Fruit fly (Drosophila melanogaster) whole organism, embryonic: ENCODE data around the gene CG12728.

Experiments
- CG10147 ChIP-seq: fragments of 200-800 bp; sonication (Bioruptor generic); optimal IDR thresholded peaks from 2 replicates; lab custom pipeline; 2019; ENCODE audit warnings: missing biosample characterization, mild to moderate bottlenecking, missing genetic modification characterization, moderate library complexity
- CG10959 ChIP-seq: fragments of 200-800 bp; sonication (Bioruptor generic); IDR thresholded peaks from 2 replicates; pipeline ENCODE4 v1.3.6; 2022; ENCODE audit warnings: missing biosample characterization, missing genetic modification characterization
- CG12391 ChIP-seq: fragments of 200-800 bp; sonication (Bioruptor generic); optimal IDR thresholded peaks from 3 replicates; lab custom pipeline; 2018; ENCODE audit warnings: missing biosample characterization, mild to moderate bottlenecking, missing genetic modification characterization, moderate library complexity
- CG13624 ChIP-seq: fragments of 200-800 bp; sonication (Bioruptor generic); optimal IDR thresholded peaks from 2 replicates; lab custom pipeline; 2016; ENCODE audit warnings: missing biosample characterization, missing genetic modification characterization
- CG14014 ChIP-seq: fragments of 200-800 bp; sonication (Bioruptor generic); IDR thresholded peaks from 2 replicates; pipeline ENCODE4 v1.3.6; 2022; ENCODE audit warnings: missing biosample characterization, missing genetic modification characterization
- CG15011 ChIP-seq: fragments of 200-800 bp; sonication (Bioruptor generic); optimal IDR thresholded peaks from 3 replicates; lab custom pipeline; 2018; ENCODE audit warnings: missing biosample characterization, mild to moderate bottlenecking, missing genetic modification characterization
- CG15269 ChIP-seq: fragments of 200-800 bp; sonication (Bioruptor generic); optimal IDR thresholded peaks from 2 replicates; lab custom pipeline; 2018; ENCODE audit warnings: missing biosample characterization, mild to moderate bottlenecking, missing genetic modification characterization, moderate library complexity
- CG17359 ChIP-seq: fragments of 200-800 bp; sonication (Bioruptor generic); optimal IDR thresholded peaks from 3 replicates; lab custom pipeline; 2018; ENCODE audit warnings: missing biosample characterization, mild to moderate bottlenecking, missing genetic modification characterization, moderate library complexity
- CG2875 ChIP-seq: fragments of 200-800 bp; sonication (Bioruptor generic); optimal IDR thresholded peaks from 2 replicates; lab custom pipeline; 2017; ENCODE audit warnings: missing biosample characterization, mild to moderate bottlenecking, missing genetic modification characterization, missing genetic modification reagents
- CG31441 ChIP-seq: fragments of 200-800 bp; sonication (Bioruptor generic); IDR thresholded peaks from 2 replicates; pipeline ENCODE4 v1.3.6; 2022; ENCODE audit warnings: missing biosample characterization, missing genetic modification characterization
- CG4617 ChIP-seq: fragments of 200-800 bp; sonication (Bioruptor generic); optimal IDR thresholded peaks from 3 replicates; lab custom pipeline; 2016; ENCODE audit warnings: missing biosample characterization, missing genetic modification characterization, borderline replicate concordance
- CG4820 ChIP-seq: fragments of 200-800 bp; sonication (Bioruptor generic); optimal IDR thresholded peaks from 3 replicates; lab custom pipeline; 2016; ENCODE audit warnings: missing biosample characterization, missing genetic modification characterization
- CG6813 ChIP-seq: fragments of 200-800 bp; sonication (Bioruptor generic); optimal IDR thresholded peaks from 2 replicates; lab custom pipeline; 2017; ENCODE audit warnings: missing biosample characterization, missing genetic modification characterization, mild to moderate bottlenecking, moderate library complexity, missing genetic modification reagents
- CG7839 ChIP-seq: fragments of 200-800 bp; sonication (Bioruptor generic); optimal IDR thresholded peaks from 3 replicates; lab custom pipeline; 2018; ENCODE audit warnings: missing biosample characterization, mild to moderate bottlenecking, missing genetic modification characterization, moderate library complexity
- CG8765 ChIP-seq: fragments of 200-800 bp; sonication (Bioruptor generic); IDR thresholded peaks from 2 replicates; pipeline ENCODE4 v1.3.6; 2022; ENCODE audit warnings: missing biosample characterization, missing genetic modification characterization
- CG9727 ChIP-seq: fragments of 200-800 bp; sonication (Bioruptor generic); optimal IDR thresholded peaks from 3 replicates; lab custom pipeline; 2017; ENCODE audit warnings: missing biosample characterization, mild to moderate bottlenecking, missing genetic modification characterization
- CkIIα-i1 ChIP-seq: fragments of 200-800 bp; sonication (Bioruptor generic); IDR thresholded peaks from 2 replicates; pipeline ENCODE4 v1.3.6; 2022; ENCODE audit warnings: missing biosample characterization, missing genetic modification characterization
- D ChIP-seq, 2 experiments: fragments of 200-800 bp in 1 of 2; fragments of >200 bp in 1 of 2; sonication (Bioruptor generic) in 1 of 2; optimal IDR thresholded peaks; 2 replicates in 1 of 2; 3 replicates in 1 of 2; lab custom pipeline; 2017; ENCODE audit warnings: mild to moderate bottlenecking in 1 of 2, missing biosample characterization in 1 of 2, missing genetic modification characterization in 1 of 2, missing genetic modification reagents in 1 of 2
- Fer3 ChIP-seq: fragments of 200-800 bp; sonication (Bioruptor generic); optimal IDR thresholded peaks from 2 replicates; lab custom pipeline; 2018; ENCODE audit warnings: missing biosample characterization, mild to moderate bottlenecking, missing genetic modification characterization, moderate library complexity
- Gsc ChIP-seq: fragments of 200-800 bp; sonication (Bioruptor generic); IDR thresholded peaks from 2 replicates; pipeline ENCODE4 v1.3.6; 2022; ENCODE audit warnings: missing biosample characterization, missing genetic modification characterization
- Hmr ChIP-seq: fragments of 200-800 bp; sonication (Bioruptor generic); optimal IDR thresholded peaks from 3 replicates; lab custom pipeline; 2017; ENCODE audit warnings: mild to moderate bottlenecking, missing biosample characterization, missing genetic modification reagents, missing genetic modification characterization
- Hr39 ChIP-seq: fragments of >200 bp; optimal IDR thresholded peaks from 2 replicates; lab custom pipeline; 2017
- Jarid2 ChIP-seq: fragments of 200-800 bp; sonication (Bioruptor generic); optimal IDR thresholded peaks from 3 replicates; lab custom pipeline; 2017; ENCODE audit warnings: mild to moderate bottlenecking, missing biosample characterization, missing genetic modification reagents, missing genetic modification characterization
- Max ChIP-seq: fragments of 200-800 bp; sonication (Bioruptor generic); optimal IDR thresholded peaks from 2 replicates; lab custom pipeline; 2016; ENCODE audit warnings: missing biosample characterization, mild to moderate bottlenecking, missing genetic modification characterization
- Meics ChIP-seq: fragments of 200-800 bp; sonication (Bioruptor generic); optimal IDR thresholded peaks from 2 replicates; lab custom pipeline; 2017; ENCODE audit warnings: missing biosample characterization, mild to moderate bottlenecking, missing genetic modification characterization
- Mes4 ChIP-seq: fragments of 200-800 bp; sonication (Bioruptor generic); optimal IDR thresholded peaks from 2 replicates; lab custom pipeline; 2016; ENCODE audit warnings: missing biosample characterization, missing genetic modification characterization
- NC2α ChIP-seq: fragments of 200-800 bp; sonication (Bioruptor generic); optimal IDR thresholded peaks from 2 replicates; lab custom pipeline; 2016; ENCODE audit warnings: missing biosample characterization, missing genetic modification characterization
- Oli ChIP-seq: fragments of 200-800 bp; sonication (Bioruptor generic); optimal IDR thresholded peaks from 2 replicates; lab custom pipeline; 2018; ENCODE audit warnings: missing biosample characterization, mild to moderate bottlenecking, missing genetic modification characterization, moderate library complexity
- PHDP ChIP-seq: fragments of 200-800 bp; sonication (Bioruptor generic); optimal IDR thresholded peaks from 3 replicates; lab custom pipeline; 2018; ENCODE audit warnings: missing biosample characterization, mild to moderate bottlenecking, missing genetic modification characterization, moderate library complexity
- Ptx1 ChIP-seq: fragments of 200-800 bp; sonication (Bioruptor generic); IDR thresholded peaks from 2 replicates; pipeline ENCODE4 v1.3.6; 2022; ENCODE audit warnings: missing biosample characterization, missing genetic modification characterization
- Usf ChIP-seq: fragments of 200-800 bp; sonication (Bioruptor generic); optimal IDR thresholded peaks from 2 replicates; lab custom pipeline; 2017; ENCODE audit warnings: missing genotype, missing biosample characterization, missing genetic modification characterization
- bab2 ChIP-seq: fragments of 200-800 bp; sonication (Bioruptor generic); optimal IDR thresholded peaks from 2 replicates; lab custom pipeline; 2016; ENCODE audit warnings: missing biosample characterization, missing genetic modification characterization
- eyg ChIP-seq: fragments of 200-800 bp; sonication (Bioruptor generic); optimal IDR thresholded peaks from 3 replicates; lab custom pipeline; 2016; ENCODE audit warnings: missing biosample characterization, missing genetic modification characterization
- fd96Cb ChIP-seq: fragments of 200-800 bp; sonication (Bioruptor generic); optimal IDR thresholded peaks from 2 replicates; lab custom pipeline; 2018; ENCODE audit warnings: missing biosample characterization, mild to moderate bottlenecking, missing genetic modification characterization, moderate library complexity
- gcm ChIP-seq: fragments of 200-800 bp; sonication (Bioruptor generic); optimal IDR thresholded peaks from 2 replicates; lab custom pipeline; 2019; ENCODE audit warnings: missing biosample characterization, mild to moderate bottlenecking, missing genetic modification characterization, moderate library complexity
- gem ChIP-seq: fragments of 200-800 bp; sonication (Bioruptor generic); optimal IDR thresholded peaks from 2 replicates; lab custom pipeline; 2019; ENCODE audit warnings: missing biosample characterization, mild to moderate bottlenecking, missing genetic modification characterization, moderate library complexity
- grau ChIP-seq: fragments of 200-800 bp; optimal IDR thresholded peaks from 3 replicates; lab custom pipeline; 2019; ENCODE audit warnings: missing biosample characterization, mild to moderate bottlenecking, missing genetic modification characterization, moderate library complexity
- jumu ChIP-seq: fragments of 200-800 bp; sonication (Bioruptor generic); optimal IDR thresholded peaks from 3 replicates; lab custom pipeline; 2016; ENCODE audit warnings: missing biosample characterization, missing genetic modification characterization
- kah ChIP-seq: fragments of 200-800 bp; sonication (Bioruptor generic); optimal IDR thresholded peaks from 2 replicates; lab custom pipeline; 2018; ENCODE audit warnings: missing biosample characterization, mild to moderate bottlenecking, missing genetic modification characterization
- lmd ChIP-seq: fragments of 200-800 bp; sonication (Bioruptor generic); IDR thresholded peaks from 2 replicates; pipeline ENCODE4 v1.3.6; 2022; ENCODE audit warnings: missing biosample characterization, missing genetic modification characterization
- luna ChIP-seq: fragments of 200-800 bp; sonication (Bioruptor generic); optimal IDR thresholded peaks from 2 replicates; lab custom pipeline; 2016; ENCODE audit warnings: missing biosample characterization, missing genetic modification characterization
- prd ChIP-seq, 3 experiments: fragments of >200 bp in 2 of 3; fragments of 200-800 bp in 1 of 3; sonication (Bioruptor generic) in 1 of 3; optimal IDR thresholded peaks in 2 of 3; IDR thresholded peaks in 1 of 3; 2 replicates in 2 of 3; 3 replicates in 1 of 3; pipeline versions ENCODE4 v1.3.6 to Lab custom; 2017 to 2022; ENCODE audit warnings: missing biosample characterization in 1 of 3, missing genetic modification characterization in 1 of 3
- ranshi ChIP-seq: fragments of 200-800 bp; sonication (Bioruptor generic); IDR thresholded peaks from 2 replicates; pipeline ENCODE4 v1.3.6; 2022; ENCODE audit warnings: missing biosample characterization, missing genetic modification characterization
- row ChIP-seq: fragments of 200-800 bp; sonication (Bioruptor generic); IDR thresholded peaks from 3 replicates; pipeline ENCODE4 v1.3.6; 2022; ENCODE audit warnings: missing biosample characterization, missing genetic modification characterization
- seq ChIP-seq: fragments of 200-800 bp; sonication (Bioruptor generic); IDR thresholded peaks from 2 replicates; pipeline ENCODE4 v1.3.6; 2022; ENCODE audit warnings: missing biosample characterization, missing genetic modification characterization
- slbo ChIP-seq: fragments of 200-800 bp; sonication (Bioruptor generic); IDR thresholded peaks from 2 replicates; pipeline ENCODE4 v1.3.6; 2022; ENCODE audit warnings: missing biosample characterization, missing genetic modification characterization
- sqz ChIP-seq: fragments of 200-800 bp; sonication (Bioruptor generic); optimal IDR thresholded peaks from 3 replicates; lab custom pipeline; 2018; ENCODE audit warnings: missing biosample characterization, mild to moderate bottlenecking, missing genetic modification characterization
- tna ChIP-seq: fragments of 200-800 bp; sonication (Bioruptor generic); IDR thresholded peaks from 2 replicates; pipeline ENCODE4 v1.3.6; 2022; ENCODE audit warnings: missing biosample characterization, missing genetic modification characterization; ENCODE audit not compliant: partially characterized antibody
- trh ChIP-seq: fragments of 200-800 bp; sonication (Bioruptor generic); optimal IDR thresholded peaks from 2 replicates; lab custom pipeline; 2016; ENCODE audit warnings: missing biosample characterization, missing genetic modification characterization
- vvl ChIP-seq: fragments of 200-800 bp; sonication (Bioruptor generic); IDR thresholded peaks from 2 replicates; pipeline ENCODE4 v1.3.6; 2022; ENCODE audit warnings: missing biosample characterization, missing genetic modification characterization

Gene CG12728

DNA sequence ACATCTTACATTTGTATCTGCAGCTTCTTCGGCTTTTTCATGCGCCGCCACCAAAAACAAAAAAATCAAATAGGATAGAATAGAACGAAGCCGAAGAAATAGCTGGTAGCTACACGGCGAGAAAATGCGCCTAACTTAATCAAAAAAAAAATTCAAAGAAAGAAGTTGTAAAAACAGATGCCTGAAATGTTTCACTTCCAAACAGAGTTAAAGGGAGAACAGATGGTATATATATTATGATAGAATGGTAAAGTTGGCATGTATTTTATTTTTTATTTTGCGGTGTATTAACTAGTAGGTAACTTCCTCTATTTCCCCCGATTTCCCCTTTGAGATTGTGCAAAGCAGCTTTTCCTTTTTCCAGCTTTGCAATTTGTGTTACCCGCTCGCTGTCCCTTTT, 18.0 kb upstream of the CG12728 start (continued):
- TF ChIP-seq Gsc (GFP tag; lab: Robert Waterston, UW) (no peak), NC2α (GFP tag; lab: Kevin White, UChicago) (no peak), CG7839 (tag; lab: Kevin White, UChicago) (peak; percentile 38), CG10959 (GFP tag; lab: Robert Waterston, UW) (0 out of 2 replicates have a peak, but pooled peaks have one; percentile 12), Oli (tag; lab: Kevin White, UChicago) (peak; percentile 34), CG10147 (GFP tag; lab: Kevin White, UChicago) (peak; percentile 11), trh (GFP tag; lab: Kevin White, UChicago) (no peak), Max (no peak), CG15269 (peak; percentile 4), CG12391 (tag; lab: Kevin White, UChicago) (peak; percentile 27), lmd (GFP tag; lab: Robert Waterston, UW) (peak; percentile 38), sqz (GFP tag; lab: Kevin White, UChicago) (no peak), CG8765 (no peak), Meics (GFP tag; lab: Kevin White, UChicago) (peak; percentile 28), CG17359 (tag; lab: Kevin White, UChicago) (peak; percentile 43), PHDP (tag; lab: Kevin White, UChicago) (peak; percentile 47), vvl (GFP tag; lab: Robert Waterston, UW) (peak; percentile 63; the same call in 1 of the 2 replicates), luna (GFP tag; lab: Kevin White, UChicago) (no peak), CG4617 (GFP tag; lab: Kevin White, UChicago) (no peak), Ptx1 (peak; percentile 39), row (GFP tag; lab: Robert Waterston, UW) (peak; percentile 59), seq (no peak), CG4820 (GFP tag; lab: Kevin White, UChicago) (peak; percentile 32), eyg (no peak), kah (GFP tag; lab: Kevin White, UChicago) (no peak), slbo (GFP tag; lab: Robert Waterston, UW) (peak; percentile 33; the same call in 1 of the 2 replicates), ranshi (GFP tag; lab: Robert Waterston, UW) (0 out of 2 replicates have a peak, but pooled peaks have one; percentile 6), fd96Cb (peak; percentile 23), Jarid2 (no peak), CG6813 (no peak), CG9727 (GFP tag; lab: Kevin White, UChicago) (peak; percentile 18), prd (optimal IDR thresholded peaks at IDR 0.05; lab: Kevin White, UChicago) (no peak), prd (GFP tag; IDR thresholded peaks at IDR 0.05; lab: Robert Waterston, UW) (peak; percentile 50; the same call in 1 of the 3 replicates), CG15011 (GFP tag; lab: Kevin White, UChicago) (no peak), Hmr (GFP tag; lab: Kevin White, UChicago) (peak; percentile 2), Hr39 (lab: Kevin White, UChicago) (no peak), CkIIα-i1 (no peak), Usf (GFP tag; lab: Kevin White, UChicago) (no peak), CG31441 (GFP tag; lab: Robert Waterston, UW) (peak; percentile 28; the same call in 1 of the 2 replicates), gem (tag; lab: Kevin White, UChicago) (peak; percentile 68), Mes4 (GFP tag; lab: Kevin White, UChicago) (no peak), CG14014 (peak; percentile 27; the same call in 1 of the 2 replicates), tna (GFP tag; lab: Robert Waterston, UW) (no peak), gcm (GFP tag; lab: Kevin White, UChicago) (no peak), jumu (no peak), Fer3 (tag; lab: Kevin White, UChicago) (peak; percentile 5), CG13624 (GFP tag; lab: Kevin White, UChicago) (peak; percentile 1), CG2875 (GFP tag; lab: Kevin White, UChicago) (peak; percentile 9), bab2 (peak; percentile 10), grau (tag; lab: Kevin White, UChicago) (peak; percentile 44), D (optimal IDR thresholded peaks at IDR 0.05; lab: Kevin White, UChicago) (no peak), D (GFP tag; optimal IDR thresholded peaks at IDR 0.05; lab: Kevin White, UChicago) (peak; percentile 17)
